Worm (Caenorhabditis elegans): Measurements from ENCODE around the gene C01G10.15.

DNA sequence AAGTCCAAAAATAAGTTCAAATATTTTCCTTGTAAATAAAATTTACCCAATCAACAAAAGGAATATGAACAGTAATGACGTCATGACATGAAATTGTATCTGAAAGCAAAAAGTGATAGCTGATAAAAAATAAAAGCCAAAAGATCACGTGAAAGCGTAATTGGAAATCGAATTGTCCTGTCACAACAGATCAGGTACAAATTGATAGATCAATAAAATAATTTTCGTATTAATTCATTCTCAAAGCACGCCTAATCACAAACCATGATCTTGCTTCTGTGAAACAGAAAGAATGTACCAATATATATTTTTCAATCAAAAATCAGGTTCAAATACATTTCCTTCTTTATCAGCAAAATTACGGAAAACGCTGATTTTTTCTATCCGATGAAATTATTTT lies 32.4 kb upstream of the C01G10.15 start, which contains the start of gene flor-1:
- TF ChIP-seq nhr-10 (tag; optimal IDR thresholded peaks at IDR 0.05) (no peak), unc-62 (GFP tag; optimal IDR thresholded peaks at IDR 0.05) (no peak), nhr-77 (tag; optimal IDR thresholded peaks at IDR 0.05) (no peak), snpc-4 (tag; optimal IDR thresholded peaks at IDR 0.05) (no peak), unc-55 (GFP tag; optimal IDR thresholded peaks at IDR 0.05) (no peak), nhr-12 (tag; optimal IDR thresholded peaks at IDR 0.05) (no peak), nhr-6 (tag; optimal IDR thresholded peaks at IDR 0.05) (no peak)
